Worm (Caenorhabditis elegans) whole organism, L4/young adult: ENCODE measurements around the gene mtm-5.

Experiments used
- W03F9.2 ChIP-seq: fragments of 150-350 bp; optimal IDR thresholded peaks from 2 replicates; lab custom pipeline; 2014; ENCODE audit warnings: missing biosample characterization, missing genetic modification characterization
- him-1 ChIP-seq: sonication (generic microtip); optimal IDR thresholded peaks from 2 replicates; lab custom pipeline; 2016; ENCODE audit warnings: missing genotype, missing genetic modification reagents, missing genetic modification characterization, missing compliant biosample characterization

- TF ChIP-seq W03F9.2 (tag; lab: Kevin White, UChicago) (no peak), him-1 (tag; lab: Kevin White, UChicago) (no peak)
Measured at ce11 chrX:5208326-5208725, 34.9 kb downstream of the mtm-5 start.
